Worm (Caenorhabditis elegans) whole organism, mixed stage, embryonic: ENCODE measurements around the gene Y53G8AR.5.

Source experiments
- lin-32 ChIP-seq: fragments of 200-800 bp; sonication (Bioruptor generic); optimal IDR thresholded peaks from 2 replicates; lab custom pipeline; 2018; ENCODE audit warnings: mild to moderate bottlenecking, missing genetic modification characterization, missing compliant biosample characterization
- nhr-237 ChIP-seq: fragments of 150-350 bp; optimal IDR thresholded peaks from 2 replicates; lab custom pipeline; 2014; ENCODE audit warnings: missing biosample characterization, missing genetic modification characterization
- nhr-28 ChIP-seq: fragments of 150-350 bp; optimal IDR thresholded peaks from 2 replicates; lab custom pipeline; 2014; ENCODE audit warnings: missing biosample characterization, missing genetic modification characterization
- pha-4 ChIP-seq: fragments of 150-350 bp; optimal IDR thresholded peaks from 2 replicates; lab custom pipeline; 2018; ENCODE audit warnings: missing biosample characterization, missing genetic modification reagents, missing genetic modification characterization

ce11 chrIII:3349061-3349460 is 51.8 kb downstream of the Y53G8AR.5 start:
- TF ChIP-seq nhr-28 (no peak), nhr-237 (tag; lab: Kevin White, UChicago) (no peak), lin-32 (GFP tag; lab: Kevin White, UChicago) (no peak), pha-4 (tag; lab: Kevin White, UChicago) (no peak)
